Fruit fly (Drosophila melanogaster) whole organism, embryonic: ENCODE data around the gene Sec15.

Experiments
- Ada2b ChIP-seq: fragments of 200-800 bp; sonication (Bioruptor generic); IDR thresholded peaks from 2 replicates; pipeline ENCODE4 v1.3.6; 2022; ENCODE audit warnings: missing biosample characterization, missing genetic modification characterization
- Atf6 ChIP-seq: fragments of 200-800 bp; sonication (Bioruptor generic); IDR thresholded peaks from 2 replicates; pipeline ENCODE4 v1.3.6; 2022; ENCODE audit warnings: missing biosample characterization, missing genetic modification characterization
- B-H1 ChIP-seq: fragments of 200-800 bp; sonication (Bioruptor generic); IDR thresholded peaks from 3 replicates; pipeline ENCODE4 v1.3.6; 2022; ENCODE audit warnings: missing biosample characterization, missing genetic modification characterization
- Bdp1 ChIP-seq: fragments of 200-800 bp; sonication (Bioruptor generic); optimal IDR thresholded peaks from 3 replicates; lab custom pipeline; 2016; ENCODE audit warnings: missing biosample characterization, missing genetic modification characterization
- BtbVII ChIP-seq: fragments of 200-800 bp; sonication (Bioruptor generic); optimal IDR thresholded peaks from 3 replicates; lab custom pipeline; 2017; ENCODE audit warnings: missing biosample characterization, mild to moderate bottlenecking, missing genetic modification characterization
- C15 ChIP-seq: fragments of 200-800 bp; sonication (Bioruptor generic); IDR thresholded peaks from 3 replicates; pipeline ENCODE4 v1.3.6; 2022; ENCODE audit warnings: missing biosample characterization, missing genetic modification characterization
- CG10543 ChIP-seq: fragments of 200-800 bp; sonication (Bioruptor generic); optimal IDR thresholded peaks from 3 replicates; lab custom pipeline; 2017; ENCODE audit warnings: missing biosample characterization, mild to moderate bottlenecking, missing genetic modification characterization, moderate library complexity
- CG10654 ChIP-seq: fragments of 200-800 bp; sonication (Bioruptor generic); optimal IDR thresholded peaks from 2 replicates; lab custom pipeline; 2016; ENCODE audit warnings: missing biosample characterization, missing genetic modification characterization
- CG10959 ChIP-seq: fragments of 200-800 bp; sonication (Bioruptor generic); IDR thresholded peaks from 2 replicates; pipeline ENCODE4 v1.3.6; 2022; ENCODE audit warnings: missing biosample characterization, missing genetic modification characterization
- CG10979 ChIP-seq: fragments of 200-800 bp; sonication (Bioruptor generic); optimal IDR thresholded peaks from 2 replicates; lab custom pipeline; 2018; ENCODE audit warnings: missing biosample characterization, mild to moderate bottlenecking, missing genetic modification characterization, moderate library complexity
- CG11456 ChIP-seq: fragments of 200-800 bp; sonication (Bioruptor generic); IDR thresholded peaks from 3 replicates; pipeline ENCODE4 v1.3.6; 2022; ENCODE audit warnings: missing biosample characterization, missing genetic modification characterization
- CG12071 ChIP-seq: fragments of 200-800 bp; sonication (Bioruptor generic); optimal IDR thresholded peaks from 3 replicates; lab custom pipeline; 2018; ENCODE audit warnings: missing biosample characterization, mild to moderate bottlenecking, missing genetic modification characterization
- CG12155 ChIP-seq: fragments of 200-800 bp; sonication (Bioruptor generic); optimal IDR thresholded peaks from 3 replicates; lab custom pipeline; 2016; ENCODE audit warnings: missing biosample characterization, missing genetic modification characterization
- CG1233 ChIP-seq: fragments of 200-800 bp; sonication (Bioruptor generic); optimal IDR thresholded peaks from 4 replicates; lab custom pipeline; 2018; ENCODE audit warnings: missing biosample characterization, mild to moderate bottlenecking, missing genetic modification characterization
- CG12769 ChIP-seq: fragments of 200-800 bp; sonication (Bioruptor generic); optimal IDR thresholded peaks from 2 replicates; lab custom pipeline; 2019; ENCODE audit warnings: missing biosample characterization, mild to moderate bottlenecking, missing genetic modification characterization, moderate library complexity
- CG14441 ChIP-seq: fragments of 200-800 bp; sonication (Bioruptor generic); IDR thresholded peaks from 2 replicates; pipeline ENCODE4 v1.3.6; 2022; ENCODE audit warnings: missing biosample characterization, missing genetic modification characterization
- CG15696 ChIP-seq: fragments of 200-800 bp; sonication (Bioruptor generic); optimal IDR thresholded peaks from 2 replicates; lab custom pipeline; 2019; ENCODE audit warnings: missing biosample characterization, mild to moderate bottlenecking, missing genetic modification characterization, moderate library complexity
- CG17568 ChIP-seq: fragments of 200-800 bp; sonication (Bioruptor generic); optimal IDR thresholded peaks from 2 replicates; lab custom pipeline; 2018; ENCODE audit warnings: missing biosample characterization, mild to moderate bottlenecking, missing genetic modification characterization, moderate library complexity
- CG18619 ChIP-seq: fragments of 200-800 bp; sonication (Bioruptor generic); optimal IDR thresholded peaks from 3 replicates; lab custom pipeline; 2017; ENCODE audit warnings: missing biosample characterization, mild to moderate bottlenecking, missing genetic modification characterization
- CG34224 ChIP-seq: fragments of 200-800 bp; sonication (Bioruptor generic); IDR thresholded peaks from 3 replicates; pipeline ENCODE4 v1.3.6; 2022; ENCODE audit warnings: missing biosample characterization, missing genetic modification characterization; ENCODE audit not compliant: partially characterized antibody
- CG6765 ChIP-seq: fragments of 200-800 bp; sonication (Bioruptor generic); optimal IDR thresholded peaks from 3 replicates; lab custom pipeline; 2017; ENCODE audit warnings: missing biosample characterization, mild to moderate bottlenecking, missing genetic modification characterization
- CG7357 ChIP-seq: fragments of 200-800 bp; sonication (Bioruptor generic); IDR thresholded peaks from 3 replicates; pipeline ENCODE4 v1.3.6; 2022; ENCODE audit warnings: missing biosample characterization, missing genetic modification characterization
- CG7987 ChIP-seq: fragments of 200-800 bp; sonication (Bioruptor generic); optimal IDR thresholded peaks from 2 replicates; lab custom pipeline; 2018; ENCODE audit warnings: missing biosample characterization, mild to moderate bottlenecking, missing genetic modification characterization, moderate library complexity
- CG8359 ChIP-seq: fragments of 200-800 bp; sonication (Bioruptor generic); optimal IDR thresholded peaks from 2 replicates; lab custom pipeline; 2017; ENCODE audit warnings: missing biosample characterization, mild to moderate bottlenecking, missing genetic modification characterization, borderline replicate concordance
- CoRest ChIP-seq: fragments of 200-800 bp; sonication (Bioruptor generic); optimal IDR thresholded peaks from 3 replicates; lab custom pipeline; 2018; ENCODE audit warnings: missing biosample characterization, mild to moderate bottlenecking, missing genetic modification characterization, moderate library complexity
- CrebB ChIP-seq: fragments of 200-800 bp; sonication (Bioruptor generic); optimal IDR thresholded peaks from 3 replicates; lab custom pipeline; 2018; ENCODE audit warnings: missing biosample characterization, mild to moderate bottlenecking, missing genetic modification characterization
- Ets65A ChIP-seq: fragments of 200-800 bp; sonication (Bioruptor generic); peaks from one replicate; lab custom pipeline; 2016; ENCODE audit warnings: missing biosample characterization, missing genetic modification characterization
- Hr3 ChIP-seq: fragments of 200-800 bp; sonication (Bioruptor generic); optimal IDR thresholded peaks from 3 replicates; lab custom pipeline; 2016; ENCODE audit warnings: missing biosample characterization, missing genetic modification characterization
- Hsf ChIP-seq: fragments of 200-800 bp; sonication (Bioruptor generic); optimal IDR thresholded peaks from 3 replicates; lab custom pipeline; 2016; ENCODE audit warnings: missing biosample characterization, missing genetic modification characterization
- Opbp ChIP-seq: fragments of 200-800 bp; sonication (Bioruptor generic); IDR thresholded peaks from 3 replicates; pipeline ENCODE4 v1.3.6; 2022; ENCODE audit warnings: missing biosample characterization, missing genetic modification characterization; ENCODE audit not compliant: partially characterized antibody
- Pdp1 ChIP-seq, 2 experiments: fragments of 200-800 bp; sonication (Bioruptor generic); optimal IDR thresholded peaks; 3 replicates each; lab custom pipeline; 2016; ENCODE audit warnings: missing biosample characterization in 2 of 2, missing genetic modification characterization in 2 of 2, mild to moderate bottlenecking in 1 of 2, moderate library complexity in 1 of 2
- Ravus ChIP-seq: fragments of 200-800 bp; sonication (Bioruptor generic); IDR thresholded peaks from 2 replicates; pipeline ENCODE4 v1.3.6; 2022; ENCODE audit warnings: missing biosample characterization, missing genetic modification characterization
- Sry-δ ChIP-seq: fragments of 200-800 bp; sonication (Bioruptor generic); optimal IDR thresholded peaks from 2 replicates; lab custom pipeline; 2016; ENCODE audit warnings: missing biosample characterization, missing genetic modification characterization
- dpn ChIP-seq, 2 experiments: fragments of 200-800 bp; sonication (Bioruptor generic); optimal IDR thresholded peaks; 3 replicates each; lab custom pipeline; 2016; ENCODE audit warnings: missing biosample characterization in 2 of 2, missing genetic modification characterization in 2 of 2
- gsb ChIP-seq: fragments of 200-800 bp; sonication (Bioruptor generic); IDR thresholded peaks from 2 replicates; pipeline ENCODE4 v1.3.6; 2022; ENCODE audit warnings: missing biosample characterization, missing genetic modification characterization
- hbn ChIP-seq: fragments of 200-800 bp; sonication (Bioruptor generic); IDR thresholded peaks from 2 replicates; pipeline ENCODE4 v1.3.6; 2022; ENCODE audit warnings: missing biosample characterization, missing genetic modification characterization; ENCODE audit not compliant: partially characterized antibody
- her ChIP-seq: fragments of 200-800 bp; sonication (Bioruptor generic); optimal IDR thresholded peaks from 2 replicates; lab custom pipeline; 2016; ENCODE audit warnings: missing biosample characterization, missing genetic modification characterization
- hkb ChIP-seq, 2 experiments: fragments of 200-800 bp in 1 of 2; fragments of >200 bp in 1 of 2; sonication (Bioruptor generic) in 1 of 2; IDR thresholded peaks in 1 of 2; optimal IDR thresholded peaks in 1 of 2; 2 replicates each; pipeline versions ENCODE4 v1.3.6 to Lab custom; 2017 to 2022; ENCODE audit warnings: missing biosample characterization in 1 of 2, missing genetic modification characterization in 1 of 2
- hth ChIP-seq: fragments of >200 bp; optimal IDR thresholded peaks from 2 replicates; lab custom pipeline; 2017; ENCODE audit warnings: inconsistent platforms
- lov ChIP-seq, 2 experiments: fragments of 200-800 bp in 1 of 2; fragments of >200 bp in 1 of 2; sonication (Bioruptor generic) in 1 of 2; IDR thresholded peaks in 1 of 2; optimal IDR thresholded peaks in 1 of 2; 2 replicates in 1 of 2; 3 replicates in 1 of 2; pipeline versions ENCODE4 v1.3.6 to Lab custom; 2017 to 2022; ENCODE audit warnings: missing biosample characterization in 1 of 2, missing genetic modification characterization in 1 of 2
- pb ChIP-seq: fragments of 200-800 bp; sonication (Bioruptor generic); optimal IDR thresholded peaks from 3 replicates; lab custom pipeline; 2016; ENCODE audit warnings: missing biosample characterization, missing genetic modification characterization
- peb ChIP-seq: fragments of 200-800 bp; sonication (Bioruptor generic); IDR thresholded peaks from 2 replicates; pipeline ENCODE4 v1.3.6; 2022; ENCODE audit warnings: missing biosample characterization, missing genetic modification characterization
- pfk ChIP-seq: fragments of 200-800 bp; sonication (Bioruptor generic); optimal IDR thresholded peaks from 2 replicates; lab custom pipeline; 2018; ENCODE audit warnings: missing biosample characterization, mild to moderate bottlenecking, missing genetic modification characterization, moderate library complexity
- row ChIP-seq: fragments of 200-800 bp; sonication (Bioruptor generic); IDR thresholded peaks from 3 replicates; pipeline ENCODE4 v1.3.6; 2022; ENCODE audit warnings: missing biosample characterization, missing genetic modification characterization
- sim ChIP-seq: fragments of 200-800 bp; sonication (Bioruptor generic); IDR thresholded peaks from 2 replicates; pipeline ENCODE4 v1.3.6; 2022; ENCODE audit warnings: missing biosample characterization, missing genetic modification characterization
- sna ChIP-seq: fragments of 200-800 bp; sonication (Bioruptor generic); IDR thresholded peaks from 2 replicates; pipeline ENCODE4 v1.3.6; 2022; ENCODE audit warnings: missing biosample characterization, missing genetic modification characterization; ENCODE audit not compliant: partially characterized antibody
- trh ChIP-seq: fragments of 200-800 bp; sonication (Bioruptor generic); optimal IDR thresholded peaks from 2 replicates; lab custom pipeline; 2016; ENCODE audit warnings: missing biosample characterization, missing genetic modification characterization
- vvl ChIP-seq: fragments of 200-800 bp; sonication (Bioruptor generic); IDR thresholded peaks from 2 replicates; pipeline ENCODE4 v1.3.6; 2022; ENCODE audit warnings: missing biosample characterization, missing genetic modification characterization

Gene Sec15

dm6 chr3R:21107907-21108591 is at the start of gene Sec15, which contains the start of gene rtet (continued):
- peak in 1 of 2 experiments; percentile 72 for TF ChIP-seq dpn (GFP tag; optimal IDR thresholded peaks at IDR 0.05; lab: Kevin White, UChicago)
- no peak for TF ChIP-seq hkb (optimal IDR thresholded peaks at IDR 0.05; lab: Kevin White, UChicago)
- TF ChIP-seq hkb (GFP tag; IDR thresholded peaks at IDR 0.05; lab: Robert Waterston, UW): 0 out of 2 replicates have a peak, but pooled peaks have one; percentile 35
- peak; percentile 25 for TF ChIP-seq CG6765 (GFP tag; lab: Kevin White, UChicago)
- 0 out of 2 replicates have a peak, but pooled peaks have one; percentile 26 for TF ChIP-seq hbn (GFP tag; lab: Robert Waterston, UW)
- TF ChIP-seq CG1233: peak; percentile 44
- peak; percentile 71 for TF ChIP-seq CoRest (tag; lab: Kevin White, UChicago)
- TF ChIP-seq CG12071 (GFP tag; lab: Kevin White, UChicago): no peak
- no peak for TF ChIP-seq sim (GFP tag; lab: Robert Waterston, UW)
- peak; percentile 93 for TF ChIP-seq Ets65A
- peak; percentile 30; the same call in 1 of the 2 replicates for TF ChIP-seq peb (GFP tag; lab: Robert Waterston, UW)
- peak; percentile 42 for TF ChIP-seq Opbp (GFP tag; lab: Robert Waterston, UW)
- no peak for TF ChIP-seq CG7357
- peak; percentile 59 for TF ChIP-seq sna
- TF ChIP-seq Sry-δ (GFP tag; lab: Kevin White, UChicago): peak; percentile 22
- TF ChIP-seq CG18619 (GFP tag; lab: Kevin White, UChicago): peak; percentile 55
- TF ChIP-seq Bdp1 (GFP tag; lab: Kevin White, UChicago): peak; percentile 10
- TF ChIP-seq her (GFP tag; lab: Kevin White, UChicago): no peak
- peak; percentile 53; the same call in 2 of the 3 replicates for TF ChIP-seq row (GFP tag; lab: Robert Waterston, UW)
- peak; percentile 76 for TF ChIP-seq vvl
- peak; percentile 58 for TF ChIP-seq CG14441 (GFP tag; lab: Robert Waterston, UW)
- no peak for TF ChIP-seq trh (GFP tag; lab: Kevin White, UChicago)
- TF ChIP-seq CG17568: no peak
- peak; percentile 45; the same call in 1 of the 2 replicates for TF ChIP-seq gsb
- peak; percentile 67 for TF ChIP-seq CG10543 (GFP tag; lab: Kevin White, UChicago)
- TF ChIP-seq Atf6 (GFP tag; lab: Robert Waterston, UW): peak; percentile 45; the same call in 1 of the 2 replicates
- no peak; the same call in 2 of the 3 replicates for TF ChIP-seq B-H1 (GFP tag; lab: Robert Waterston, UW)
- peak; percentile 41; the same call in 1 of the 2 replicates for TF ChIP-seq Ada2b (GFP tag; lab: Robert Waterston, UW)
- no peak for TF ChIP-seq C15 (GFP tag; lab: Robert Waterston, UW)
- TF ChIP-seq CG10654 (GFP tag; lab: Kevin White, UChicago): peak; percentile 40
- TF ChIP-seq Hsf: peak; percentile 60
- TF ChIP-seq CG7987 (GFP tag; lab: Kevin White, UChicago): no peak
- no peak for TF ChIP-seq pfk
- peak; percentile 60 for TF ChIP-seq Hr3
- TF ChIP-seq CG11456: peak; percentile 45; the same call in 1 of the 3 replicates
- no peak for TF ChIP-seq lov (optimal IDR thresholded peaks at IDR 0.05; lab: Kevin White, UChicago)
- TF ChIP-seq lov (GFP tag; IDR thresholded peaks at IDR 0.05; lab: Robert Waterston, UW): peak; percentile 70; the same call in 1 of the 3 replicates
- TF ChIP-seq CG12769 (tag; lab: Kevin White, UChicago): no peak
- TF ChIP-seq CG10979 (tag; lab: Kevin White, UChicago): peak; percentile 81
- TF ChIP-seq Ravus (GFP tag; lab: Robert Waterston, UW): no peak
- no peak for TF ChIP-seq CrebB (tag; lab: Kevin White, UChicago)
- TF ChIP-seq CG8359 (GFP tag; lab: Kevin White, UChicago): no peak
- TF ChIP-seq CG12155 (GFP tag; lab: Kevin White, UChicago): peak; percentile 55
- peak; percentile 79 for TF ChIP-seq CG15696 (tag; lab: Kevin White, UChicago)
- TF ChIP-seq Pdp1 (GFP tag; optimal IDR thresholded peaks at IDR 0.05; lab: Kevin White, UChicago): peak in 1 of 2 experiments; percentile 11
- TF ChIP-seq pb (GFP tag; lab: Kevin White, UChicago): no peak
- TF ChIP-seq BtbVII (GFP tag; lab: Kevin White, UChicago): peak; percentile 9
- TF ChIP-seq hth (lab: Kevin White, UChicago): no peak
- no peak for TF ChIP-seq CG10959 (GFP tag; lab: Robert Waterston, UW)
- TF ChIP-seq CG34224 (GFP tag; lab: Robert Waterston, UW): peak; percentile 63; the same call in 2 of the 3 replicates
